Fruit fly (Drosophila melanogaster) whole organism, embryonic: Measurements from ENCODE around the gene a10.

Source experiments
- Atf3 ChIP-seq: fragments of 200-800 bp; sonication (Bioruptor generic); optimal IDR thresholded peaks from 3 replicates; lab custom pipeline; 2016; ENCODE audit warnings: missing biosample characterization, missing genetic modification characterization
- BEAF-32 ChIP-seq: fragments of 200-800 bp; sonication (Bioruptor generic); optimal IDR thresholded peaks from 3 replicates; lab custom pipeline; 2017; ENCODE audit warnings: missing biosample characterization, missing genetic modification characterization, mild to moderate bottlenecking, moderate library complexity, missing genetic modification reagents
- CG10462 ChIP-seq: fragments of 200-800 bp; sonication (Bioruptor generic); optimal IDR thresholded peaks from 2 replicates; lab custom pipeline; 2016; ENCODE audit warnings: missing biosample characterization, missing genetic modification characterization
- CG10543 ChIP-seq: fragments of 200-800 bp; sonication (Bioruptor generic); optimal IDR thresholded peaks from 3 replicates; lab custom pipeline; 2017; ENCODE audit warnings: missing biosample characterization, mild to moderate bottlenecking, missing genetic modification characterization, moderate library complexity
- CG12299 ChIP-seq: fragments of 200-800 bp; sonication (Bioruptor generic); optimal IDR thresholded peaks from 2 replicates; lab custom pipeline; 2018; ENCODE audit warnings: missing biosample characterization, mild to moderate bottlenecking, missing genetic modification characterization
- CG12744 ChIP-seq: fragments of 200-800 bp; sonication (Bioruptor generic); optimal IDR thresholded peaks from 2 replicates; lab custom pipeline; 2016; ENCODE audit warnings: missing biosample characterization, missing genetic modification characterization
- CG13775 ChIP-seq: fragments of 200-800 bp; sonication (Bioruptor generic); optimal IDR thresholded peaks from 3 replicates; lab custom pipeline; 2017; ENCODE audit warnings: missing biosample characterization, mild to moderate bottlenecking, missing genetic modification characterization
- CG14050 ChIP-seq: fragments of 200-800 bp; sonication (Bioruptor generic); IDR thresholded peaks from 3 replicates; pipeline ENCODE4 v1.3.6; 2022; ENCODE audit warnings: missing biosample characterization, missing genetic modification characterization
- CG14860 ChIP-seq: fragments of 200-800 bp; sonication (Bioruptor generic); IDR thresholded peaks from 3 replicates; pipeline ENCODE4 v1.3.6; 2022; ENCODE audit warnings: missing biosample characterization, missing genetic modification characterization; ENCODE audit not compliant: partially characterized antibody
- CG15514 ChIP-seq: fragments of 200-800 bp; sonication (Bioruptor generic); optimal IDR thresholded peaks from 3 replicates; lab custom pipeline; 2017; ENCODE audit warnings: missing biosample characterization, missing genetic modification characterization, mild to moderate bottlenecking, moderate library complexity, missing genetic modification reagents
- CG15601 ChIP-seq: fragments of 200-800 bp; sonication (Bioruptor generic); optimal IDR thresholded peaks from 3 replicates; lab custom pipeline; 2019; ENCODE audit warnings: missing biosample characterization, mild to moderate bottlenecking, missing genetic modification characterization, moderate library complexity
- CG1603 ChIP-seq: fragments of 200-800 bp; sonication (Bioruptor generic); optimal IDR thresholded peaks from 2 replicates; lab custom pipeline; 2019; ENCODE audit warnings: missing biosample characterization, mild to moderate bottlenecking, missing genetic modification characterization, moderate library complexity
- CG2116 ChIP-seq: fragments of 200-800 bp; sonication (Bioruptor generic); optimal IDR thresholded peaks from 3 replicates; lab custom pipeline; 2018; ENCODE audit warnings: missing biosample characterization, mild to moderate bottlenecking, missing genetic modification characterization
- CG30403 ChIP-seq: fragments of 200-800 bp; sonication (Bioruptor generic); optimal IDR thresholded peaks from 3 replicates; lab custom pipeline; 2016; ENCODE audit warnings: missing biosample characterization, missing genetic modification characterization
- CG30431 ChIP-seq: fragments of 200-800 bp; sonication (Bioruptor generic); optimal IDR thresholded peaks from 2 replicates; lab custom pipeline; 2017; ENCODE audit warnings: missing biosample characterization, missing genetic modification characterization
- CG31224 ChIP-seq: fragments of 200-800 bp; sonication (Bioruptor generic); IDR thresholded peaks from 2 replicates; pipeline ENCODE4 v1.3.6; 2022; ENCODE audit warnings: missing biosample characterization, missing genetic modification characterization
- CG3163 ChIP-seq: fragments of 200-800 bp; sonication (Bioruptor generic); optimal IDR thresholded peaks from 3 replicates; lab custom pipeline; 2016; ENCODE audit warnings: missing biosample characterization, missing genetic modification characterization
- CG4282 ChIP-seq: fragments of 200-800 bp; sonication (Bioruptor generic); optimal IDR thresholded peaks from 2 replicates; lab custom pipeline; 2016; ENCODE audit warnings: missing biosample characterization, missing genetic modification characterization
- CG4404 ChIP-seq: fragments of 200-800 bp; sonication (Bioruptor generic); IDR thresholded peaks from 2 replicates; pipeline ENCODE4 v1.3.6; 2022; ENCODE audit warnings: missing biosample characterization, missing genetic modification characterization
- CG4424 ChIP-seq: fragments of 200-800 bp; sonication (Bioruptor generic); optimal IDR thresholded peaks from 3 replicates; lab custom pipeline; 2016; ENCODE audit warnings: missing biosample characterization, missing genetic modification characterization
- CG6175 ChIP-seq: fragments of 200-800 bp; sonication (Bioruptor generic); IDR thresholded peaks from 3 replicates; pipeline ENCODE4 v1.3.6; 2022; ENCODE audit warnings: missing biosample characterization, missing genetic modification characterization
- CG9932 ChIP-seq: fragments of 200-800 bp; sonication (Bioruptor generic); IDR thresholded peaks from 2 replicates; pipeline ENCODE4 v1.3.6; 2022; ENCODE audit warnings: missing biosample characterization, missing genetic modification characterization
- Dbx ChIP-seq: fragments of 200-800 bp; sonication (Bioruptor generic); IDR thresholded peaks from 3 replicates; pipeline ENCODE4 v1.3.6; 2022; ENCODE audit warnings: missing biosample characterization, missing genetic modification characterization
- E2f2 ChIP-seq: fragments of 200-800 bp; sonication (Bioruptor generic); IDR thresholded peaks from 2 replicates; pipeline ENCODE4 v1.3.6; 2022; ENCODE audit warnings: missing biosample characterization, missing genetic modification characterization
- Ets97D ChIP-seq: fragments of 200-800 bp; sonication (Bioruptor generic); optimal IDR thresholded peaks from 3 replicates; lab custom pipeline; 2016; ENCODE audit warnings: missing biosample characterization, missing genetic modification characterization
- MTF-1 ChIP-seq: fragments of 200-800 bp; sonication (Bioruptor generic); optimal IDR thresholded peaks from 2 replicates; lab custom pipeline; 2018; ENCODE audit warnings: missing biosample characterization, mild to moderate bottlenecking, missing genetic modification characterization, borderline replicate concordance
- Med ChIP-seq: fragments of 200-800 bp; sonication (Bioruptor generic); peaks from one replicate; lab custom pipeline; 2016; ENCODE audit warnings: missing biosample characterization, missing genetic modification characterization, mild to moderate bottlenecking, inconsistent platforms, moderate library complexity
- Nf-YC ChIP-seq: fragments of 200-800 bp; optimal IDR thresholded peaks from 3 replicates; lab custom pipeline; 2019; ENCODE audit warnings: missing biosample characterization, mild to moderate bottlenecking, missing genetic modification characterization, moderate library complexity
- Xrp1 ChIP-seq: fragments of 200-800 bp; sonication (Bioruptor generic); IDR thresholded peaks from 2 replicates; pipeline ENCODE4 v1.3.6; 2022; ENCODE audit warnings: missing biosample characterization, missing genetic modification characterization
- YL-1 ChIP-seq: fragments of 200-800 bp; sonication (Bioruptor generic); optimal IDR thresholded peaks from 3 replicates; lab custom pipeline; 2017; ENCODE audit warnings: missing biosample characterization, mild to moderate bottlenecking, missing genetic modification characterization
- caup ChIP-seq: fragments of 200-800 bp; sonication (Bioruptor generic); optimal IDR thresholded peaks from 3 replicates; lab custom pipeline; 2017; ENCODE audit warnings: missing biosample characterization, mild to moderate bottlenecking, missing genetic modification characterization, moderate library complexity; ENCODE audit not compliant: severe bottlenecking
- corto ChIP-seq: fragments of 200-800 bp; sonication (Bioruptor generic); optimal IDR thresholded peaks from 2 replicates; lab custom pipeline; 2016; ENCODE audit warnings: missing biosample characterization, mild to moderate bottlenecking, missing genetic modification characterization, moderate library complexity
- emc ChIP-seq: fragments of 200-800 bp; sonication (Bioruptor generic); optimal IDR thresholded peaks from 2 replicates; lab custom pipeline; 2016; ENCODE audit warnings: missing biosample characterization, missing genetic modification characterization
- esg ChIP-seq: fragments of 200-800 bp; sonication (Bioruptor generic); conservative IDR thresholded peaks from 2 replicates; pipeline ENCODE4 v1.3.6; 2022; ENCODE audit warnings: missing biosample characterization, missing genetic modification characterization
- ftz-f1 ChIP-seq: fragments of 200-800 bp; sonication (Bioruptor generic); optimal IDR thresholded peaks from 2 replicates; lab custom pipeline; 2016; ENCODE audit warnings: missing biosample characterization, missing genetic modification characterization
- gcm ChIP-seq: fragments of 200-800 bp; sonication (Bioruptor generic); optimal IDR thresholded peaks from 2 replicates; lab custom pipeline; 2019; ENCODE audit warnings: missing biosample characterization, mild to moderate bottlenecking, missing genetic modification characterization, moderate library complexity
- gsb ChIP-seq: fragments of 200-800 bp; sonication (Bioruptor generic); IDR thresholded peaks from 2 replicates; pipeline ENCODE4 v1.3.6; 2022; ENCODE audit warnings: missing biosample characterization, missing genetic modification characterization
- her ChIP-seq: fragments of 200-800 bp; sonication (Bioruptor generic); optimal IDR thresholded peaks from 2 replicates; lab custom pipeline; 2016; ENCODE audit warnings: missing biosample characterization, missing genetic modification characterization
- hkb ChIP-seq, 2 experiments: fragments of 200-800 bp in 1 of 2; fragments of >200 bp in 1 of 2; sonication (Bioruptor generic) in 1 of 2; IDR thresholded peaks in 1 of 2; optimal IDR thresholded peaks in 1 of 2; 2 replicates each; pipeline versions ENCODE4 v1.3.6 to Lab custom; 2017 to 2022; ENCODE audit warnings: missing biosample characterization in 1 of 2, missing genetic modification characterization in 1 of 2
- jing ChIP-seq: fragments of 200-800 bp; sonication (Bioruptor generic); optimal IDR thresholded peaks from 2 replicates; lab custom pipeline; 2018; ENCODE audit warnings: missing biosample characterization, mild to moderate bottlenecking, missing genetic modification characterization
- rib ChIP-seq: fragments of 200-800 bp; sonication (Bioruptor generic); IDR thresholded peaks from 2 replicates; pipeline ENCODE4 v1.3.6; 2022; ENCODE audit warnings: missing biosample characterization, missing genetic modification characterization
- row ChIP-seq: fragments of 200-800 bp; sonication (Bioruptor generic); IDR thresholded peaks from 3 replicates; pipeline ENCODE4 v1.3.6; 2022; ENCODE audit warnings: missing biosample characterization, missing genetic modification characterization
- salm ChIP-seq: fragments of 200-800 bp; sonication (Bioruptor generic); optimal IDR thresholded peaks from 2 replicates; lab custom pipeline; 2018; ENCODE audit warnings: missing biosample characterization, mild to moderate bottlenecking, missing genetic modification characterization
- sens ChIP-seq: fragments of 200-800 bp; sonication (Bioruptor generic); peaks from one replicate; lab custom pipeline; 2016; ENCODE audit warnings: missing biosample characterization, missing genetic modification characterization
- slbo ChIP-seq: fragments of 200-800 bp; sonication (Bioruptor generic); IDR thresholded peaks from 2 replicates; pipeline ENCODE4 v1.3.6; 2022; ENCODE audit warnings: missing biosample characterization, missing genetic modification characterization
- slp2 ChIP-seq: fragments of 200-800 bp; sonication (Bioruptor generic); optimal IDR thresholded peaks from 2 replicates; lab custom pipeline; 2016; ENCODE audit warnings: missing biosample characterization, missing genetic modification characterization
- trem ChIP-seq: fragments of 200-800 bp; optimal IDR thresholded peaks from 3 replicates; lab custom pipeline; 2019; ENCODE audit warnings: missing biosample characterization, mild to moderate bottlenecking, missing genetic modification characterization, moderate library complexity
- tup ChIP-seq: fragments of 200-800 bp; sonication (Bioruptor generic); optimal IDR thresholded peaks from 2 replicates; lab custom pipeline; 2016; ENCODE audit warnings: missing biosample characterization, mild to moderate bottlenecking, missing genetic modification characterization, moderate library complexity
- vnd ChIP-seq: fragments of 200-800 bp; sonication (Bioruptor generic); IDR thresholded peaks from 3 replicates; pipeline ENCODE4 v1.3.6; 2022; ENCODE audit warnings: missing biosample characterization, missing genetic modification characterization; ENCODE audit not compliant: partially characterized antibody
- z ChIP-seq: fragments of 200-800 bp; sonication (Bioruptor generic); IDR thresholded peaks from 3 replicates; pipeline ENCODE4 v1.3.6; 2022; ENCODE audit warnings: missing biosample characterization, missing genetic modification characterization

a10 gene

dm6 chr3L:17042297-17042921 is 18.9 kb upstream of the a10 start, which contains the start of the genes scaf6 and Papst2 (continued):
- peak; percentile 78 for TF ChIP-seq Ets97D (GFP tag; lab: Kevin White, UChicago)
- TF ChIP-seq Atf3 (GFP tag; lab: Kevin White, UChicago): no peak
- TF ChIP-seq salm: no peak
- TF ChIP-seq tup (GFP tag; lab: Kevin White, UChicago): no peak
- TF ChIP-seq z (GFP tag; lab: Robert Waterston, UW): no peak
- no peak for TF ChIP-seq CG31224 (GFP tag; lab: Robert Waterston, UW)
- TF ChIP-seq CG15514 (GFP tag; lab: Kevin White, UChicago): peak; percentile 55
- peak; percentile 74 for TF ChIP-seq sens (GFP tag; lab: Kevin White, UChicago)
- TF ChIP-seq emc: no peak
- TF ChIP-seq CG6175 (GFP tag; lab: Robert Waterston, UW): no peak
- peak; percentile 99 for TF ChIP-seq trem (tag; lab: Kevin White, UChicago)
- TF ChIP-seq CG14860 (GFP tag; lab: Robert Waterston, UW): 0 out of 3 replicates have a peak, but pooled peaks have one; percentile 32
- TF ChIP-seq CG4282: no peak
- TF ChIP-seq Med: peak; percentile 67
- TF ChIP-seq CG13775 (GFP tag; lab: Kevin White, UChicago): peak; percentile 19
- TF ChIP-seq CG2116 (GFP tag; lab: Kevin White, UChicago): peak; percentile 40
- TF ChIP-seq jing (GFP tag; lab: Kevin White, UChicago): no peak
- no peak for TF ChIP-seq CG10462 (GFP tag; lab: Kevin White, UChicago)
- no peak for TF ChIP-seq esg (GFP tag; lab: Robert Waterston, UW)
- 0 out of 3 replicates have a peak, but pooled peaks have one; percentile 22 for TF ChIP-seq vnd
- TF ChIP-seq CG30403: peak; percentile 5
- TF ChIP-seq CG12744 (GFP tag; lab: Kevin White, UChicago): no peak
- no peak for TF ChIP-seq CG12299 (tag; lab: Kevin White, UChicago)
- TF ChIP-seq gsb (GFP tag; lab: Robert Waterston, UW): 0 out of 2 replicates have a peak, but pooled peaks have one; percentile 20
- no peak for TF ChIP-seq caup (GFP tag; lab: Kevin White, UChicago)
- TF ChIP-seq CG3163 (GFP tag; lab: Kevin White, UChicago): no peak
- TF ChIP-seq Dbx: no peak
- TF ChIP-seq slp2 (GFP tag; lab: Kevin White, UChicago): no peak
- no peak for TF ChIP-seq CG4404
- no peak for TF ChIP-seq Xrp1 (GFP tag; lab: Robert Waterston, UW)
- TF ChIP-seq CG1603 (tag; lab: Kevin White, UChicago): peak; percentile 60
- no peak for TF ChIP-seq Nf-YC (tag; lab: Kevin White, UChicago)
- no peak for TF ChIP-seq CG10543 (GFP tag; lab: Kevin White, UChicago)
- TF ChIP-seq gcm (GFP tag; lab: Kevin White, UChicago): peak; percentile 29
- no peak for TF ChIP-seq CG30431 (GFP tag; lab: Kevin White, UChicago)
- TF ChIP-seq BEAF-32: peak; percentile 53
- peak; percentile 60 for TF ChIP-seq hkb (optimal IDR thresholded peaks at IDR 0.05; lab: Kevin White, UChicago)
- TF ChIP-seq hkb (GFP tag; IDR thresholded peaks at IDR 0.05; lab: Robert Waterston, UW): no peak
- no peak for TF ChIP-seq slbo (GFP tag; lab: Robert Waterston, UW)
- no peak for TF ChIP-seq corto
- peak; percentile 38; the same call in 1 of the 2 replicates for TF ChIP-seq E2f2 (GFP tag; lab: Robert Waterston, UW)
- TF ChIP-seq her (GFP tag; lab: Kevin White, UChicago): peak; percentile 32
- TF ChIP-seq MTF-1: no peak
- peak; percentile 23 for TF ChIP-seq CG4424 (GFP tag; lab: Kevin White, UChicago)
- peak; percentile 85 for TF ChIP-seq YL-1 (GFP tag; lab: Kevin White, UChicago)
- TF ChIP-seq rib (GFP tag; lab: Robert Waterston, UW): no peak
- no peak for TF ChIP-seq ftz-f1 (GFP tag; lab: Kevin White, UChicago)
- no peak for TF ChIP-seq CG14050 (GFP tag; lab: Robert Waterston, UW)
- TF ChIP-seq CG9932 (GFP tag; lab: Robert Waterston, UW): no peak
- peak; percentile 41 for TF ChIP-seq row (GFP tag; lab: Robert Waterston, UW)
- no peak for TF ChIP-seq CG15601 (tag; lab: Kevin White, UChicago)
